Worm (Caenorhabditis elegans) whole organism, L3 larva: ENCODE data around the gene F45E1.2.

ENCODE experiments used
- ZK546.5 ChIP-seq: sonication (generic microtip); optimal IDR thresholded peaks from 2 replicates; lab custom pipeline; 2017; ENCODE audit warnings: missing biosample characterization, missing genetic modification characterization
- aly-2 ChIP-seq: fragments of 150-350 bp; optimal IDR thresholded peaks from 2 replicates; lab custom pipeline; 2014; ENCODE audit warnings: missing biosample characterization, missing genetic modification characterization
- ceh-82 ChIP-seq: fragments of 150-350 bp; optimal IDR thresholded peaks from 2 replicates; lab custom pipeline; 2014; ENCODE audit warnings: missing biosample characterization, missing genetic modification characterization
- elt-3 ChIP-seq, 3 experiments: fragments of 150-350 bp in 1 of 3; sonication (generic microtip) in 2 of 3; optimal IDR thresholded peaks; 2 replicates in 2 of 3; 4 replicates in 1 of 3; lab custom pipeline; 2014 to 2017; ENCODE audit warnings: missing biosample characterization in 3 of 3, missing genetic modification characterization in 3 of 3
- lin-39 ChIP-seq: fragments of 150-350 bp; optimal IDR thresholded peaks from 2 replicates; lab custom pipeline; 2018; ENCODE audit warnings: missing biosample characterization, missing genetic modification reagents, missing genetic modification characterization
- nhr-23 ChIP-seq: fragments of 150-350 bp; optimal IDR thresholded peaks from 2 replicates; lab custom pipeline; 2014; ENCODE audit warnings: missing biosample characterization, missing genetic modification reagents, missing genetic modification characterization
- snpc-4 ChIP-seq: fragments of 150-350 bp; optimal IDR thresholded peaks from 2 replicates; lab custom pipeline; 2014; ENCODE audit warnings: missing biosample characterization, missing genetic modification characterization
- tbx-2 ChIP-seq: sonication (generic microtip); optimal IDR thresholded peaks from 2 replicates; lab custom pipeline; 2016; ENCODE audit warnings: mild to moderate bottlenecking, missing genetic modification characterization, missing compliant biosample characterization

DNA sequence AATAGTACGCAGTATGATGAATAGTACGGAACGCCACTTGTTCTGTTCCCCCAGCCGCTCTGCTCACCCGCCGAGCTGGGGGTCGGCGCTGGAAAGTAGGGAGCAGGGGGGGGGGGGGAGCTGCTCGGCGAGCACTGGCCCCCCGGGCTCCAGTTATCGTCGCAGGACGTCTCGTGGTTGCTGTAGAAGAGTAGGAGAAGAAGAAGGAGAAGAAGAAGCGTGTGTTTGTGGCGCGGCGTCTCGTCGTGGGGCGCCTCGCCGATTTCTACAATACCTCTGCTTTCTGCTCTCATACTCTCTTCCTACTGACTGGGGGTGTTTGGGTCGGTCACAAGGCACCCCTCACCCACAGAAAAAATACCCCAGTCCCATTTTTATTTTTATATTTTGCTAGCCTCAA, 13.8 kb downstream of the F45E1.2 start:
- TF ChIP-seq tbx-2 (no peak), lin-39 (tag; lab: Kevin White, UChicago) (peak; percentile 76), ceh-82 (tag; lab: Kevin White, UChicago) (no peak), ZK546.5 (tag; lab: Kevin White, UChicago) (no peak), nhr-23 (tag; lab: Kevin White, UChicago) (no peak), elt-3 (tag; optimal IDR thresholded peaks at IDR 0.05; lab: Kevin White, UChicago) (no peak), aly-2 (tag; lab: Kevin White, UChicago) (no peak), snpc-4 (tag; lab: Kevin White, UChicago) (no peak)
